Worm (Caenorhabditis elegans) whole organism, L3 larva: Measurements from ENCODE around the gene lmtr-2.

Source experiments
- ama-1 ChIP-seq: fragments of 150-350 bp; optimal IDR thresholded peaks from 2 replicates; lab custom pipeline; 2018
- nhr-11 ChIP-seq: fragments of 150-350 bp; optimal IDR thresholded peaks from 2 replicates; lab custom pipeline; 2014; ENCODE audit warnings: missing biosample characterization, missing genetic modification characterization
- nhr-12 ChIP-seq: fragments of 150-350 bp; optimal IDR thresholded peaks from 2 replicates; lab custom pipeline; 2014; ENCODE audit warnings: missing biosample characterization, missing genetic modification characterization

DNA sequence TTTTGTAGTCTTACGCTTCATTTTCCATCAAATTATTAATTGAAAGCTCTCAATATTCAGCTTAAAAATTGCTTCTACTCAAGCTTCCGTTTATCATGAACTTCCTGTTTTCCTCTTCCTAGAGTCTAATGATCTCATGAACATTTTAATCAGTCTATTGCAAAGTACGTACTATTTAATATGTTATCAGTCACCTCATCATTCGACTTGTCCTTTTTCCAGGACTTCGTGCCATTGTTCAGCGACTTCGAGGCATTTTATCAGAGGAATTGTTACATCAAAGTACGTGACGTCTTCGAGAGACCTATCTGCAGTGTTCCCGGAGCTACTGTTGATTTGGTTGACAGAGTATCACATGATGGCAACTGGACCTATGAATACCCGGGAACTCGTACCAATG, 8.9 kb upstream of the lmtr-2 start:
- no peak for TF ChIP-seq nhr-12 (tag; lab: Kevin White, UChicago)
- TF ChIP-seq nhr-11 (tag; lab: Kevin White, UChicago) = no peak
- TF ChIP-seq ama-1 (lab: Kevin White, UChicago) = no peak
